Fruit fly (Drosophila melanogaster) whole organism, wandering third instar larva: Measurements from ENCODE around the gene Kr-h2.

Experiments
- Dif ChIP-seq: fragments of 200-275, 200-300 bp; sonication (Bioruptor generic); optimal IDR thresholded peaks from 2 replicates; lab custom pipeline; 2018; ENCODE audit warnings: missing biosample characterization, missing genetic modification characterization; ENCODE audit not compliant: partially characterized antibody
- GATAd ChIP-seq: sonication (Bioruptor generic); optimal IDR thresholded peaks from 2 replicates; lab custom pipeline; 2016; ENCODE audit warnings: missing biosample characterization, missing genetic modification characterization
- Myc ChIP-seq: fragments of >200 bp; optimal IDR thresholded peaks from 2 replicates; lab custom pipeline; 2017

dm6 chr2L:6081134-6081832 is 10.5 kb downstream of the Kr-h2 start:
- TF ChIP-seq Dif (GFP tag; lab: Kevin White, UChicago) (no peak), GATAd (GFP tag; lab: Kevin White, UChicago) (no peak), Myc (no peak)
